Fruit fly (Drosophila melanogaster) whole organism, wandering third instar larva: ENCODE data around the gene Cyp318a1.

Experiments used
- Abd-B ChIP-seq: fragments of >200 bp; optimal IDR thresholded peaks from 2 replicates; lab custom pipeline; 2017; ENCODE audit warnings: missing biosample characterization, missing genetic modification characterization
- CG32264 ChIP-seq: fragments of 200-800 bp; sonication (Bioruptor generic); optimal IDR thresholded peaks from 2 replicates; lab custom pipeline; 2016; ENCODE audit warnings: missing biosample characterization, missing genetic modification characterization
- CG9705 ChIP-seq: fragments of 200-800 bp; sonication (Bioruptor generic); optimal IDR thresholded peaks from 2 replicates; lab custom pipeline; 2018; ENCODE audit warnings: missing biosample characterization, mild to moderate bottlenecking, missing genetic modification characterization
- Dfd ChIP-seq: fragments of >200 bp; optimal IDR thresholded peaks from 2 replicates; lab custom pipeline; 2017; ENCODE audit warnings: missing biosample characterization, missing genetic modification characterization
- Dif ChIP-seq: fragments of 200-275, 200-300 bp; sonication (Bioruptor generic); optimal IDR thresholded peaks from 2 replicates; lab custom pipeline; 2018; ENCODE audit warnings: missing biosample characterization, missing genetic modification characterization; ENCODE audit not compliant: partially characterized antibody
- GATAd ChIP-seq: sonication (Bioruptor generic); optimal IDR thresholded peaks from 2 replicates; lab custom pipeline; 2016; ENCODE audit warnings: missing biosample characterization, missing genetic modification characterization
- HLH106 ChIP-seq: fragments of 200-800 bp; optimal IDR thresholded peaks from 3 replicates; lab custom pipeline; 2019; ENCODE audit warnings: missing biosample characterization, mild to moderate bottlenecking, missing genetic modification characterization, moderate library complexity
- Hnf4 ChIP-seq: fragments of 200-800 bp; sonication (Bioruptor generic); optimal IDR thresholded peaks from 2 replicates; lab custom pipeline; 2016; ENCODE audit warnings: missing biosample characterization, mild to moderate bottlenecking, missing genetic modification characterization
- Hr78 ChIP-seq: fragments of >200 bp; optimal IDR thresholded peaks from 2 replicates; lab custom pipeline; 2017; ENCODE audit warnings: missing biosample characterization, missing genetic modification characterization
- Hr83 ChIP-seq: fragments of 200-300 bp; sonication (Bioruptor generic); optimal IDR thresholded peaks from 2 replicates; lab custom pipeline; 2016; ENCODE audit warnings: missing biosample characterization, mild to moderate bottlenecking, missing genetic modification characterization, moderate library complexity; ENCODE audit not compliant: poor library complexity, severe bottlenecking
- Mio ChIP-seq: sonication (Bioruptor generic); optimal IDR thresholded peaks from 2 replicates; lab custom pipeline; 2016; ENCODE audit warnings: missing biosample characterization, missing genetic modification characterization
- Myc ChIP-seq: fragments of >200 bp; optimal IDR thresholded peaks from 2 replicates; lab custom pipeline; 2017
- N ChIP-seq: fragments of >200 bp; optimal IDR thresholded peaks from 2 replicates; lab custom pipeline; 2018; ENCODE audit warnings: missing biosample characterization, missing external identifiers, missing genetic modification characterization
- OdsH ChIP-seq: fragments of 200-800 bp; sonication (Bioruptor generic); optimal IDR thresholded peaks from 2 replicates; lab custom pipeline; 2016; ENCODE audit warnings: missing biosample characterization, mild to moderate bottlenecking, missing genetic modification characterization
- Rel ChIP-seq, 2 experiments: fragments of 200-800 bp; sonication (Bioruptor generic) in 1 of 2; optimal IDR thresholded peaks; 2 replicates in 1 of 2; 3 replicates in 1 of 2; lab custom pipeline; 2016 to 2019; ENCODE audit warnings: mild to moderate bottlenecking in 2 of 2, missing biosample characterization in 2 of 2, missing genetic modification characterization in 2 of 2, moderate library complexity in 1 of 2
- Sp1 ChIP-seq: fragments of 200-800 bp; sonication (Bioruptor generic); optimal IDR thresholded peaks from 3 replicates; lab custom pipeline; 2019; ENCODE audit warnings: missing biosample characterization, mild to moderate bottlenecking, missing genetic modification characterization, moderate library complexity
- Vsx2 ChIP-seq: fragments of 200-300, 225-300 bp; sonication (Bioruptor generic); optimal IDR thresholded peaks from 2 replicates; lab custom pipeline; 2018; ENCODE audit warnings: missing biosample characterization, missing genetic modification characterization; ENCODE audit not compliant: partially characterized antibody
- brk ChIP-seq: fragments of 200-800 bp; sonication (Bioruptor generic); optimal IDR thresholded peaks from 2 replicates; lab custom pipeline; 2016; ENCODE audit warnings: missing biosample characterization, mild to moderate bottlenecking, missing genetic modification characterization
- dl ChIP-seq, 2 experiments: fragments of 175-275, 200-275 bp in 1 of 2; fragments of 200-275 bp in 1 of 2; sonication (Bioruptor generic); optimal IDR thresholded peaks; lab custom pipeline; 2018; ENCODE audit warnings: mild to moderate bottlenecking in 2 of 2, missing biosample characterization in 2 of 2, missing genetic modification characterization in 2 of 2, moderate library complexity in 2 of 2; ENCODE audit not compliant: partially characterized antibody in 2 of 2, insufficient read depth in 1 of 2
- fru ChIP-seq: fragments of 200-800 bp; sonication (Bioruptor generic); optimal IDR thresholded peaks from 3 replicates; lab custom pipeline; 2016; ENCODE audit warnings: missing biosample characterization, mild to moderate bottlenecking, missing genetic modification characterization
- h ChIP-seq: fragments of 200-800 bp; sonication (Bioruptor generic); optimal IDR thresholded peaks from 3 replicates; lab custom pipeline; 2016; ENCODE audit warnings: missing biosample characterization, mild to moderate bottlenecking, missing genetic modification characterization
- jim ChIP-seq: fragments of 175-275, 200-325 bp; sonication (Bioruptor generic); optimal IDR thresholded peaks from 2 replicates; lab custom pipeline; 2016; ENCODE audit warnings: missing biosample characterization, mild to moderate bottlenecking, missing genetic modification characterization
- lola ChIP-seq: fragments of >200 bp; optimal IDR thresholded peaks from 2 replicates; lab custom pipeline; 2017; ENCODE audit warnings: missing biosample characterization, missing genetic modification characterization
- pan ChIP-seq: fragments of >200 bp; optimal IDR thresholded peaks from 2 replicates; lab custom pipeline; 2017
- psq ChIP-seq: fragments of 200-800 bp; sonication (Bioruptor generic); optimal IDR thresholded peaks from 3 replicates; lab custom pipeline; 2017; ENCODE audit warnings: missing biosample characterization, mild to moderate bottlenecking, missing genetic modification characterization, moderate library complexity
- rgr ChIP-seq: fragments of 200-800 bp; sonication (Bioruptor generic); optimal IDR thresholded peaks from 3 replicates; lab custom pipeline; 2016; ENCODE audit warnings: missing biosample characterization, mild to moderate bottlenecking, missing genetic modification characterization
- sv ChIP-seq: fragments of 200-800 bp; sonication (Bioruptor generic); optimal IDR thresholded peaks from 3 replicates; lab custom pipeline; 2016; ENCODE audit warnings: missing biosample characterization, missing genetic modification characterization
- tai ChIP-seq: sonication (Bioruptor generic); optimal IDR thresholded peaks from 2 replicates; lab custom pipeline; 2016; ENCODE audit warnings: missing biosample characterization, missing genetic modification characterization
- usp ChIP-seq: fragments of >200 bp; optimal IDR thresholded peaks from 2 replicates; lab custom pipeline; 2017; ENCODE audit warnings: missing biosample characterization, missing genetic modification characterization
- woc ChIP-seq: sonication (Bioruptor generic); optimal IDR thresholded peaks from 2 replicates; lab custom pipeline; 2016; ENCODE audit warnings: missing biosample characterization, mild to moderate bottlenecking, missing genetic modification characterization

Cyp318a1 gene

DNA sequence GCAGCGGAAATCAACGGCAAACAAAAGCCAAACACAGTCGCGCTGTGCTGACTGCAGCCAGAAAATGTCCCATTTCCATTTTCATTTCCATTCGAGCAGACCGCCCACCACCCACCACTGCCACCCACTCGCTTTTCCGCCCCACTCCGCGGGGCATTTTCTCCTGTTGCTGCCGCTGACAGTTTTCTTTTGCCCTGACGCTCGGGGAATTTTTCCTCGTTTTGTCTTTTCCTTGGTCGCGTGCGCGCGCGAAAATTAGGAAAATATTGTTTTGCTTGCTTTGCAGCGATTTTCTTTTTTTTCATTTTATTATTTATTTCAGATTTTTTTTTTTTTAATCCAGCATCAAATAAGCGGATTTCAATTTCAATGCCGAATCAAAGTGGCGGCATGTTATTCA, 17.9 kb downstream of the Cyp318a1 start:
- no peak for TF ChIP-seq Dfd (GFP tag; lab: Kevin White, UChicago)
- TF ChIP-seq dl (GFP tag; optimal IDR thresholded peaks at IDR 0.05; lab: Kevin White, UChicago; ENCODE audit: insufficient read depth in 1 of 2, partially characterized antibody in 2 of 2), result no peak
- TF ChIP-seq Myc (lab: Kevin White, UChicago), result no peak
- no peak for TF ChIP-seq Dif (GFP tag; lab: Kevin White, UChicago)
- TF ChIP-seq fru, result no peak

- TF ChIP-seq CG32264 (GFP tag; lab: Kevin White, UChicago) (no peak), Hnf4 (GFP tag; lab: Kevin White, UChicago) (no peak), dl (GFP tag; optimal IDR thresholded peaks at IDR 0.05; lab: Kevin White, UChicago; ENCODE audit: insufficient read depth in 1 of 2, partially characterized antibody in 2 of 2) (no peak), Dif (GFP tag; lab: Kevin White, UChicago) (no peak), Abd-B (no peak), OdsH (GFP tag; lab: Kevin White, UChicago) (no peak), brk (GFP tag; lab: Kevin White, UChicago) (no peak), lola (GFP tag; lab: Kevin White, UChicago) (no peak), pan (lab: Kevin White, UChicago) (no peak), tai (GFP tag; lab: Kevin White, UChicago) (no peak), N (GFP tag; lab: Kevin White, UChicago) (no peak), usp (GFP tag; lab: Kevin White, UChicago) (no peak)
- TF ChIP-seq, all 38 proteins: peak for 0
Measured at dm6 chrX:12056535-12056934, 24.1 kb downstream of the Cyp318a1 start, which contains the start of gene Uch-L5R. TSS of gene Uch-L5R (minus strand) at chrX:12056635.

DNA sequence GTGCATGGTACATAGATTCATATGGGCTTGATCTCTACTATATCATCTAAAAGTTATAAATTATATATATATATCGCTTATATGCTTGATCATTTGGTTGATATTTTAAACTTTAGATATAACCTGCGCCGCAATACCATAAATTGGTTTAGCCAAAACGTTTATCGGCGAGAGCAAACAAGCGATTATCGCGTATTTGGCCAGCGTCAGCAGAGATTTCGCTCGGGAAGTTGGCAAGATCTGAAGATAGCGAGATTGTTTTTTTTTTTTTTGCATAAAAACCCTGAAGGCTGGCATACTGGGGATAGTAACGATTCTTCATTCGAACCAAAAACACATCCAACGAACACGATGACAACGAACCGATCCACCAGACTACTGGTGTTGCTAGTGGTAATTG, 27.1 kb downstream of the Cyp318a1 start, which contains the start of gene Muc11A:
Gene Muc11A, plus strand, starts transcription at position 301 of the 400 bp plus-strand sequence.
- TF ChIP-seq Vsx2, result no peak
- TF ChIP-seq lola (GFP tag; lab: Kevin White, UChicago), result no peak
- TF ChIP-seq Hnf4 (GFP tag; lab: Kevin White, UChicago), result no peak
- no peak for TF ChIP-seq Hr83 (GFP tag; lab: Kevin White, UChicago)
- no peak for TF ChIP-seq Myc (lab: Kevin White, UChicago)
- no peak for TF ChIP-seq HLH106 (tag; lab: Kevin White, UChicago)
- no peak for TF ChIP-seq tai (GFP tag; lab: Kevin White, UChicago)
- no peak for TF ChIP-seq Sp1 (GFP tag; lab: Kevin White, UChicago)
- no peak for TF ChIP-seq Hr78 (GFP tag; lab: Kevin White, UChicago)
- no peak for TF ChIP-seq jim
- no peak for TF ChIP-seq N (GFP tag; lab: Kevin White, UChicago)
- TF ChIP-seq brk (GFP tag; lab: Kevin White, UChicago), result no peak
- no peak for TF ChIP-seq h (GFP tag; lab: Kevin White, UChicago)
- no peak for TF ChIP-seq rgr (GFP tag; lab: Kevin White, UChicago)
- TF ChIP-seq, all 38 proteins: peak for 0

- TF ChIP-seq Myc (lab: Kevin White, UChicago), result no peak
- no peak for TF ChIP-seq GATAd (GFP tag; lab: Kevin White, UChicago)
- TF ChIP-seq lola (GFP tag; lab: Kevin White, UChicago), result no peak
- no peak for TF ChIP-seq OdsH (GFP tag; lab: Kevin White, UChicago)
- no peak for TF ChIP-seq Mio
- no peak for TF ChIP-seq Hnf4 (GFP tag; lab: Kevin White, UChicago)
- TF ChIP-seq Dfd (GFP tag; lab: Kevin White, UChicago), result no peak
- no peak for TF ChIP-seq Rel (GFP tag; optimal IDR thresholded peaks at IDR 0.05; lab: Kevin White, UChicago)
- no peak for TF ChIP-seq Rel (tag; optimal IDR thresholded peaks at IDR 0.05; lab: Kevin White, UChicago)
- no peak for TF ChIP-seq sv (GFP tag; lab: Kevin White, UChicago)
- no peak for TF ChIP-seq woc
- TF ChIP-seq psq (GFP tag; lab: Kevin White, UChicago), result no peak
- no peak for TF ChIP-seq CG9705
- no peak for TF ChIP-seq dl (GFP tag; optimal IDR thresholded peaks at IDR 0.05; lab: Kevin White, UChicago; ENCODE audit: insufficient read depth in 1 of 2, partially characterized antibody in 2 of 2)
- TF ChIP-seq rgr (GFP tag; lab: Kevin White, UChicago), result no peak
Measured at dm6 chrX:12070137-12070536, 37.7 kb downstream of the Cyp318a1 start, which contains the start of gene CG34323. TSS of gene CG34323 (plus strand) at chrX:12070437.

DNA sequence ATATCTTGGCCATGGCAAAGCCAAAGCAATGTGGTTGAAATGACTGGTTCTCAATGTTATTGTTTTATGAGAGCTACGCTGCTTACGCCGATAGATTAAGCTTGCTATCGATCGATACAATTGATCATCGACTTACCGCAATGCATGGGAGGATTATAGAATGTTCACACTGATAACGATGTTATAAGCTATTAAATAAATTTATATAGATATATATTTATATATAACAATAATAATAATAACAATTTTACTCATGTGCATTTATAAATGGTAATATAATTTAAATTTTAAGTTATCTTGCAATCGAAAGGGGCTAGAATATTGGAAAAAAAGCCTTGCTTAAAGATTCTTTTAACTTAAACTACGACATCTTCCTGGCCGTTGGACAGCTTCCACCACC, 40.3 kb downstream of the Cyp318a1 start, which contains the start of gene moon:
Gene moon, minus strand, starts transcription at position 101 of the 400 bp plus-strand sequence.
- TF ChIP-seq CG32264 (GFP tag; lab: Kevin White, UChicago), result no peak
- no peak for TF ChIP-seq pan (lab: Kevin White, UChicago)
- no peak for TF ChIP-seq woc
- TF ChIP-seq Hr83 (GFP tag; lab: Kevin White, UChicago), result no peak
- TF ChIP-seq, all 38 proteins: peak for 0
